Worm (Caenorhabditis elegans): ENCODE data around the gene F23D12.11.

Gene F23D12.11

DNA sequence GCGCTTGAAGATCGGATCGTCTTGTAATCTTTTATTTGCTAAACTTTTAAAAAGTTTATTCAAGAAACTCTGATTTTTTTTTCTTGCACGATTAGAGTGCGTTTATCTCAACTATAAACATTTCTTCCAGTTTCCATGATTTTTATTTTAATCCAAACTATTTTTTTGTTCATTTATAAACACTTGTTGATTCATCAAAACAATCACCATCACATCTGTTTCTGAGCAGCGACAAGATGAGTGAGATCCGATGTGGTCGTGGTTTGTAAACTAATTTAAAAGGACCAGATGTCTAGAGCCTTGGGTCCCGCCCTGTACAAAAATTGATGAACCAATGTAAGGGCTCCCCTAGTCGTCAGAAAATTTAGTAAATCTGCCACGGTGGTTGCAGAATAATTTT lies 23.3 kb downstream of the F23D12.11 start:
- TF ChIP-seq egl-5 (tag; optimal IDR thresholded peaks at IDR 0.05) (no peak), ceh-16 (tag; optimal IDR thresholded peaks at IDR 0.05) (no peak)

- TF ChIP-seq daf-12 (tag; optimal IDR thresholded peaks at IDR 0.05) (no peak), unc-39 (tag; optimal IDR thresholded peaks at IDR 0.05) (no peak), unc-62 (GFP tag; optimal IDR thresholded peaks at IDR 0.05) (no peak), pqm-1 (tag; optimal IDR thresholded peaks at IDR 0.05) (no peak), nfya-1 (tag; optimal IDR thresholded peaks at IDR 0.05; ENCODE audit: insufficient read depth) (no peak), ztf-11 (tag; optimal IDR thresholded peaks at IDR 0.05) (no peak), mdl-1 (tag; optimal IDR thresholded peaks at IDR 0.05) (no peak), sea-2 (GFP tag; optimal IDR thresholded peaks at IDR 0.05) (no peak), mml-1 (tag; optimal IDR thresholded peaks at IDR 0.05) (no peak), ceh-82 (tag; optimal IDR thresholded peaks at IDR 0.05) (no peak), aly-2 (tag; optimal IDR thresholded peaks at IDR 0.05) (no peak), nhr-43 (tag; optimal IDR thresholded peaks at IDR 0.05; ENCODE audit: poor library complexity, severe bottlenecking) (no peak), lin-15B (tag; optimal IDR thresholded peaks at IDR 0.05) (no peak), lin-39 (tag; optimal IDR thresholded peaks at IDR 0.05) (no peak), hmg-11 (tag; optimal IDR thresholded peaks at IDR 0.05) (no peak), egl-5 (tag; optimal IDR thresholded peaks at IDR 0.05) (no peak), elt-2 (tag; optimal IDR thresholded peaks at IDR 0.05) (no peak)
Measured at ce11 chrX:14399035-14399434, 25.5 kb downstream of the F23D12.11 start.

DNA sequence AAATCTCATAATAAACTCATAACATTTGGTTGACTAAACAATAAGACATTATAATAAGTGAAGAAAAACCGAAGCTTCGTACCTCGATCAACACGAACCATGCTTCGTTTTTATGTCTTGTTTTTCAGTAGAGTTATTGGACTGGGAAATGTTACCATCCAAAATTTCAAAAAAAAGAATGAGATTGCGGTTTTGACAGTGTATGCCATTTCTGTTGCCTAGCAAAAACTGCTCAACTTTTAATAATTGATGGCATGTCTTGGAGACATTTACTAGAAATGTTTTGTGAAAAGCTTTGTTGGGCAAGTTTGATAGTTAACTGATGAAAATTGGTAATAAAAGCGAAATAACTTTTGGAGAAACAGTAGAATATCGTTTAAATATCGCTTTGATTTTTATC lies 29.3 kb downstream of the F23D12.11 start, which contains the start of gene Y60A9.1:
Gene Y60A9.1 (minus strand): TSS at position 101 of the 400 bp plus-strand sequence.
- TF ChIP-seq pqm-1 (tag; optimal IDR thresholded peaks at IDR 0.05) (no peak), nhr-28 (tag; optimal IDR thresholded peaks at IDR 0.05) (no peak), unc-39 (tag; optimal IDR thresholded peaks at IDR 0.05) (no peak), jun-1 (tag; optimal IDR thresholded peaks at IDR 0.05) (no peak), eor-1 (tag; optimal IDR thresholded peaks at IDR 0.05) (no peak), nhr-11 (tag; optimal IDR thresholded peaks at IDR 0.05) (no peak), lsy-12 (tag; optimal IDR thresholded peaks at IDR 0.05) (no peak), nhr-237 (tag; optimal IDR thresholded peaks at IDR 0.05) (no peak), skn-1 (tag; optimal IDR thresholded peaks at IDR 0.05) (no peak), ZK546.5 (tag; optimal IDR thresholded peaks at IDR 0.05) (no peak)

DNA sequence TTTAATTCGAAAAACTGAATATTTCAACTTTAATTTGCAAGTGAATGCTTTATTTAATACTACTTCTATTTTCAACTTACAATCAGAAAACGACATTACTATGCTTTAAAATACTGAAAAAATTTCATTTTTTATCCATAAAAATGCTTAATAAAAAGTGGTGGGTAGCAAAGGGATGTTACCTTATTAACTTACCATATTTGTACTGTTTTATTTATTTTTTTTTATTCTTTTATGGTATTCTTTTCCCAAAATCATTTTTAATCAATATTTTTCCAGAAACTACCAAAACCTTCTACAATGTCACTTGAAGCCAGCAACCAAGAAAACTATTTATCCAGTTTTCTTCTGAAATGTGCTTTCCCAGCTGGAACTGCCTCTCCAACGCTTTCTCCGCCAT lies 41.6 kb downstream of the F23D12.11 start, which contains the start of gene Y60A9.3:
Gene Y60A9.3 (plus strand): TSS at position 301 of the 400 bp plus-strand sequence.
- TF ChIP-seq ceh-82 (tag; optimal IDR thresholded peaks at IDR 0.05) (no peak), pqm-1 (tag; optimal IDR thresholded peaks at IDR 0.05) (no peak), ama-1 (optimal IDR thresholded peaks at IDR 0.05) (no peak)

DNA sequence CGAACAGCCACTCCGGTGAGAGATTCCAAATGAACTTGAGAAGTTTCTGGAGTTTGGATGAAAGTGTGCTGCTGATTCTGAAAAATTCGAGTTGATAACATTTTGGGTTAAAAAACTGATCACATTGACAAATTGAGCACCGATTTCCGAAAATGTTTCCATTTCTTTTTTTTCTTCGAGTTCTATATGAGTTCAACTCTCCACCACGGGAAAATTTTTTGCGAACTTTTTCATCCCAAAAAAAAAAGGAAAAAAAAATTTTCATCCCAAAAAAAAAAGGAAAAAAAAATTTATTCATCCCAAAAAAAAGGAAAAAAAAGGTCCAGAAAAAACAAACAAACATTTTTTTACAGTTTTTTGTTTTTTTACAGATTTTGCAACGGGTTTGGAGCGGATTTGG lies 47.4 kb downstream of the F23D12.11 start, which contains the start of gene Y60A9A.1:
Gene Y60A9A.1 (minus strand): TSS at position 101 of the 400 bp plus-strand sequence.
- no peak for TF ChIP-seq nhr-67 (tag; optimal IDR thresholded peaks at IDR 0.05)
- no peak for TF ChIP-seq elt-1 (tag; optimal IDR thresholded peaks at IDR 0.05)
- TF ChIP-seq ztf-11 (tag; optimal IDR thresholded peaks at IDR 0.05): no peak
- no peak for TF ChIP-seq egl-27 (tag; optimal IDR thresholded peaks at IDR 0.05)
- no peak for TF ChIP-seq ama-1 (optimal IDR thresholded peaks at IDR 0.05)
- TF ChIP-seq fos-1 (tag; optimal IDR thresholded peaks at IDR 0.05): no peak
- no peak for TF ChIP-seq unc-62 (GFP tag; optimal IDR thresholded peaks at IDR 0.05)
- no peak for TF ChIP-seq hmg-11 (tag; optimal IDR thresholded peaks at IDR 0.05)
- no peak for TF ChIP-seq nhr-23 (tag; optimal IDR thresholded peaks at IDR 0.05)
- TF ChIP-seq ceh-28 (tag; optimal IDR thresholded peaks at IDR 0.05): no peak
- TF ChIP-seq nfya-1 (tag; optimal IDR thresholded peaks at IDR 0.05; ENCODE audit: insufficient read depth): no peak
- TF ChIP-seq ceh-9 (tag; optimal IDR thresholded peaks at IDR 0.05): no peak
- TF ChIP-seq R02D3.7 (tag; optimal IDR thresholded peaks at IDR 0.05): no peak
- TF ChIP-seq snpc-4 (tag; optimal IDR thresholded peaks at IDR 0.05): no peak
- no peak for TF ChIP-seq ceh-16 (tag; optimal IDR thresholded peaks at IDR 0.05)
- no peak for TF ChIP-seq elt-3 (tag; optimal IDR thresholded peaks at IDR 0.05)
- no peak for TF ChIP-seq nhr-43 (tag; optimal IDR thresholded peaks at IDR 0.05; ENCODE audit: poor library complexity, severe bottlenecking)
- no peak for TF ChIP-seq lsy-12 (tag; optimal IDR thresholded peaks at IDR 0.05)
- TF ChIP-seq lin-15B (tag; optimal IDR thresholded peaks at IDR 0.05): no peak
- TF ChIP-seq nhr-28 (tag; optimal IDR thresholded peaks at IDR 0.05): no peak
